Fruit fly (Drosophila melanogaster) whole organism, embryonic: Measurements from ENCODE around the gene CG32147.

Experiments used
- B-H2 ChIP-seq: fragments of 200-800 bp; sonication (Bioruptor generic); optimal IDR thresholded peaks from 2 replicates; lab custom pipeline; 2018; ENCODE audit warnings: missing biosample characterization, mild to moderate bottlenecking, missing genetic modification characterization
- CG10147 ChIP-seq: fragments of 200-800 bp; sonication (Bioruptor generic); optimal IDR thresholded peaks from 2 replicates; lab custom pipeline; 2019; ENCODE audit warnings: missing biosample characterization, mild to moderate bottlenecking, missing genetic modification characterization, moderate library complexity
- CG12155 ChIP-seq: fragments of 200-800 bp; sonication (Bioruptor generic); optimal IDR thresholded peaks from 3 replicates; lab custom pipeline; 2016; ENCODE audit warnings: missing biosample characterization, missing genetic modification characterization
- CG12236 ChIP-seq: fragments of 200-800 bp; sonication (Bioruptor generic); optimal IDR thresholded peaks from 2 replicates; lab custom pipeline; 2016; ENCODE audit warnings: missing biosample characterization, missing genetic modification characterization
- CG12299 ChIP-seq: fragments of 200-800 bp; sonication (Bioruptor generic); optimal IDR thresholded peaks from 2 replicates; lab custom pipeline; 2018; ENCODE audit warnings: missing biosample characterization, mild to moderate bottlenecking, missing genetic modification characterization
- CG12744 ChIP-seq: fragments of 200-800 bp; sonication (Bioruptor generic); optimal IDR thresholded peaks from 2 replicates; lab custom pipeline; 2016; ENCODE audit warnings: missing biosample characterization, missing genetic modification characterization
- CG13624 ChIP-seq: fragments of 200-800 bp; sonication (Bioruptor generic); optimal IDR thresholded peaks from 2 replicates; lab custom pipeline; 2016; ENCODE audit warnings: missing biosample characterization, missing genetic modification characterization
- CG14965 ChIP-seq: fragments of 200-800 bp; sonication (Bioruptor generic); optimal IDR thresholded peaks from 2 replicates; lab custom pipeline; 2016; ENCODE audit warnings: missing biosample characterization, missing genetic modification characterization, borderline replicate concordance
- CG18011 ChIP-seq: fragments of 200-800 bp; sonication (Bioruptor generic); optimal IDR thresholded peaks from 2 replicates; lab custom pipeline; 2017; ENCODE audit warnings: missing biosample characterization, missing genetic modification characterization, mild to moderate bottlenecking, moderate library complexity, missing genotype
- CG3065 ChIP-seq: fragments of 200-800 bp; sonication (Bioruptor generic); optimal IDR thresholded peaks from 2 replicates; lab custom pipeline; 2016; ENCODE audit warnings: missing biosample characterization, missing genetic modification characterization
- CG3838 ChIP-seq: fragments of 200-800 bp; sonication (Bioruptor generic); optimal IDR thresholded peaks from 3 replicates; lab custom pipeline; 2016; ENCODE audit warnings: missing biosample characterization, missing genetic modification characterization
- CG3847 ChIP-seq: fragments of 200-800 bp; sonication (Bioruptor generic); IDR thresholded peaks from 2 replicates; pipeline ENCODE4 v1.3.6; 2022; ENCODE audit warnings: missing biosample characterization, missing genetic modification characterization
- CG4328 ChIP-seq: fragments of 200-800 bp; sonication (Bioruptor generic); optimal IDR thresholded peaks from 3 replicates; lab custom pipeline; 2017; ENCODE audit warnings: missing biosample characterization, missing genetic modification reagents, missing genetic modification characterization
- CG43689 ChIP-seq: fragments of 200-800 bp; sonication (Bioruptor generic); IDR thresholded peaks from 2 replicates; pipeline ENCODE4 v1.3.6; 2022; ENCODE audit warnings: missing biosample characterization, missing genetic modification characterization
- CG8359 ChIP-seq: fragments of 200-800 bp; sonication (Bioruptor generic); optimal IDR thresholded peaks from 2 replicates; lab custom pipeline; 2017; ENCODE audit warnings: missing biosample characterization, mild to moderate bottlenecking, missing genetic modification characterization, borderline replicate concordance
- CG8478 ChIP-seq: fragments of >200 bp; optimal IDR thresholded peaks from 2 replicates; lab custom pipeline; 2018
- CG8944 ChIP-seq: fragments of 200-800 bp; sonication (Bioruptor generic); optimal IDR thresholded peaks from 3 replicates; lab custom pipeline; 2016; ENCODE audit warnings: missing biosample characterization, missing genetic modification characterization
- CG9609 ChIP-seq: fragments of 200-800 bp; sonication (Bioruptor generic); optimal IDR thresholded peaks from 3 replicates; lab custom pipeline; 2016; ENCODE audit warnings: missing biosample characterization, missing genetic modification characterization
- CG9797 ChIP-seq: fragments of 200-800 bp; sonication (Bioruptor generic); optimal IDR thresholded peaks from 3 replicates; lab custom pipeline; 2018; ENCODE audit warnings: missing biosample characterization, mild to moderate bottlenecking, missing genetic modification characterization
- CrebB ChIP-seq: fragments of 200-800 bp; sonication (Bioruptor generic); optimal IDR thresholded peaks from 3 replicates; lab custom pipeline; 2018; ENCODE audit warnings: missing biosample characterization, mild to moderate bottlenecking, missing genetic modification characterization
- Dbx ChIP-seq: fragments of 200-800 bp; sonication (Bioruptor generic); IDR thresholded peaks from 3 replicates; pipeline ENCODE4 v1.3.6; 2022; ENCODE audit warnings: missing biosample characterization, missing genetic modification characterization
- Deaf1 ChIP-seq: fragments of 200-800 bp; optimal IDR thresholded peaks from 3 replicates; lab custom pipeline; 2019; ENCODE audit warnings: missing biosample characterization, mild to moderate bottlenecking, missing genetic modification characterization, moderate library complexity
- Dek ChIP-seq: fragments of 200-800 bp; sonication (Bioruptor generic); optimal IDR thresholded peaks from 3 replicates; lab custom pipeline; 2019; ENCODE audit warnings: missing biosample characterization, mild to moderate bottlenecking, missing genetic modification characterization, moderate library complexity
- Dp ChIP-seq: fragments of 200-800 bp; sonication (Bioruptor generic); optimal IDR thresholded peaks from 2 replicates; lab custom pipeline; 2018; ENCODE audit warnings: missing biosample characterization, mild to moderate bottlenecking, missing genetic modification characterization, moderate library complexity
- H15 ChIP-seq: fragments of 200-800 bp; sonication (Bioruptor generic); IDR thresholded peaks from 3 replicates; pipeline ENCODE4 v1.3.6; 2022; ENCODE audit warnings: missing biosample characterization, missing genetic modification characterization
- MBD-R2 ChIP-seq: fragments of 200-800 bp; sonication (Bioruptor generic); IDR thresholded peaks from 2 replicates; pipeline ENCODE4 v1.3.6; 2022; ENCODE audit warnings: missing biosample characterization, missing genetic modification characterization
- NFAT ChIP-seq: fragments of 200-800 bp; sonication (Bioruptor generic); IDR thresholded peaks from 2 replicates; pipeline ENCODE4 v1.3.6; 2022; ENCODE audit warnings: missing biosample characterization, missing genetic modification characterization
- Sin3A ChIP-seq: fragments of >200 bp; optimal IDR thresholded peaks from 2 replicates; lab custom pipeline; 2018
- Stat92E ChIP-seq, 3 experiments: fragments of >200 bp in 2 of 3; fragments of 200-800 bp in 1 of 3; sonication (Bioruptor generic) in 1 of 3; optimal IDR thresholded peaks; 2 replicates each; lab custom pipeline; 2017 to 2019; ENCODE audit warnings: missing biosample characterization in 3 of 3, missing genetic modification characterization in 3 of 3, mild to moderate bottlenecking in 1 of 3, moderate library complexity in 1 of 3
- abd-A ChIP-seq: fragments of 200-800 bp; sonication (Bioruptor generic); optimal IDR thresholded peaks from 3 replicates; lab custom pipeline; 2019; ENCODE audit warnings: missing biosample characterization, mild to moderate bottlenecking, missing genetic modification characterization, moderate library complexity
- bcd ChIP-seq: fragments of 200-800 bp; sonication (Bioruptor generic); optimal IDR thresholded peaks from 2 replicates; lab custom pipeline; 2017; ENCODE audit warnings: missing biosample characterization, mild to moderate bottlenecking, missing genetic modification characterization
- bowl ChIP-seq: fragments of 200-800 bp; sonication (Bioruptor generic); IDR thresholded peaks from 2 replicates; pipeline ENCODE4 v1.3.6; 2022; ENCODE audit warnings: missing biosample characterization, missing genetic modification characterization
- btn ChIP-seq: fragments of 200-800 bp; sonication (Bioruptor generic); optimal IDR thresholded peaks from 2 replicates; lab custom pipeline; 2016; ENCODE audit warnings: missing biosample characterization, missing genetic modification characterization
- caup ChIP-seq: fragments of 200-800 bp; sonication (Bioruptor generic); optimal IDR thresholded peaks from 3 replicates; lab custom pipeline; 2017; ENCODE audit warnings: missing biosample characterization, mild to moderate bottlenecking, missing genetic modification characterization, moderate library complexity; ENCODE audit not compliant: severe bottlenecking
- crc ChIP-seq: fragments of 200-800 bp; sonication (Bioruptor generic); optimal IDR thresholded peaks from 2 replicates; lab custom pipeline; 2016; ENCODE audit warnings: missing biosample characterization, missing genetic modification characterization
- dmrt99B ChIP-seq: fragments of 200-800 bp; sonication (Bioruptor generic); optimal IDR thresholded peaks from 2 replicates; lab custom pipeline; 2018; ENCODE audit warnings: missing biosample characterization, mild to moderate bottlenecking, missing genetic modification characterization, moderate library complexity
- gcm ChIP-seq: fragments of 200-800 bp; sonication (Bioruptor generic); optimal IDR thresholded peaks from 2 replicates; lab custom pipeline; 2019; ENCODE audit warnings: missing biosample characterization, mild to moderate bottlenecking, missing genetic modification characterization, moderate library complexity
- gsb-n ChIP-seq: fragments of 200-800 bp; sonication (Bioruptor generic); optimal IDR thresholded peaks from 3 replicates; lab custom pipeline; 2018; ENCODE audit warnings: missing biosample characterization, mild to moderate bottlenecking, missing genetic modification characterization
- h ChIP-seq: fragments of >200 bp; optimal IDR thresholded peaks from 2 replicates; lab custom pipeline; 2017
- her ChIP-seq: fragments of 200-800 bp; sonication (Bioruptor generic); optimal IDR thresholded peaks from 2 replicates; lab custom pipeline; 2016; ENCODE audit warnings: missing biosample characterization, missing genetic modification characterization
- inv ChIP-seq: fragments of 200-800 bp; sonication (Bioruptor generic); IDR thresholded peaks from 2 replicates; pipeline ENCODE4 v1.3.6; 2022; ENCODE audit warnings: missing biosample characterization, missing genetic modification characterization; ENCODE audit not compliant: partially characterized antibody
- lbe ChIP-seq: fragments of 200-800 bp; sonication (Bioruptor generic); optimal IDR thresholded peaks from 2 replicates; lab custom pipeline; 2016; ENCODE audit warnings: missing biosample characterization, mild to moderate bottlenecking, missing genetic modification characterization
- lilli ChIP-seq: fragments of 200-800 bp; sonication (Bioruptor generic); optimal IDR thresholded peaks from 3 replicates; lab custom pipeline; 2016; ENCODE audit warnings: missing biosample characterization, missing genetic modification characterization
- lmd ChIP-seq: fragments of 200-800 bp; sonication (Bioruptor generic); IDR thresholded peaks from 2 replicates; pipeline ENCODE4 v1.3.6; 2022; ENCODE audit warnings: missing biosample characterization, missing genetic modification characterization
- lov ChIP-seq, 2 experiments: fragments of 200-800 bp in 1 of 2; fragments of >200 bp in 1 of 2; sonication (Bioruptor generic) in 1 of 2; IDR thresholded peaks in 1 of 2; optimal IDR thresholded peaks in 1 of 2; 2 replicates in 1 of 2; 3 replicates in 1 of 2; pipeline versions ENCODE4 v1.3.6 to Lab custom; 2017 to 2022; ENCODE audit warnings: missing biosample characterization in 1 of 2, missing genetic modification characterization in 1 of 2
- scrt ChIP-seq: fragments of 200-800 bp; sonication (Bioruptor generic); optimal IDR thresholded peaks from 2 replicates; lab custom pipeline; 2018; ENCODE audit warnings: missing biosample characterization, mild to moderate bottlenecking, missing genetic modification characterization, moderate library complexity
- slou ChIP-seq: fragments of 200-800 bp; sonication (Bioruptor generic); optimal IDR thresholded peaks from 3 replicates; lab custom pipeline; 2016; ENCODE audit warnings: missing biosample characterization, missing genetic modification characterization
- tap ChIP-seq: fragments of 200-800 bp; optimal IDR thresholded peaks from 3 replicates; lab custom pipeline; 2019; ENCODE audit warnings: missing biosample characterization, mild to moderate bottlenecking, missing genetic modification characterization, moderate library complexity
- ttk ChIP-seq: fragments of 200-800 bp; sonication (Bioruptor generic); IDR thresholded peaks from 2 replicates; pipeline ENCODE4 v2.1.2; 2022; ENCODE audit warnings: missing biosample characterization, missing genetic modification characterization
- tx ChIP-seq: fragments of 200-800 bp; sonication (Bioruptor generic); optimal IDR thresholded peaks from 2 replicates; lab custom pipeline; 2016; ENCODE audit warnings: missing biosample characterization, missing genetic modification characterization
- vfl ChIP-seq: fragments of 200-800 bp; sonication (Bioruptor generic); optimal IDR thresholded peaks from 2 replicates; lab custom pipeline; 2016; ENCODE audit warnings: missing biosample characterization, missing genetic modification characterization

Gene CG32147

dm6 chr3L:15097878-15098520 lies 45.9 kb downstream of the CG32147 start, which contains the start of gene Ctps (continued):
- no peak for TF ChIP-seq Dek (tag; lab: Kevin White, UChicago)
- TF ChIP-seq CG12155 (GFP tag; lab: Kevin White, UChicago): no peak
- TF ChIP-seq btn (GFP tag; lab: Kevin White, UChicago): no peak
- TF ChIP-seq gcm (GFP tag; lab: Kevin White, UChicago): no peak
- TF ChIP-seq lilli (GFP tag; lab: Kevin White, UChicago): no peak
- TF ChIP-seq bowl (GFP tag; lab: Robert Waterston, UW): no peak
- no peak for TF ChIP-seq CG8944 (GFP tag; lab: Kevin White, UChicago)
- no peak for TF ChIP-seq CG9609 (GFP tag; lab: Kevin White, UChicago)
- TF ChIP-seq CG12236 (GFP tag; lab: Kevin White, UChicago): no peak
- TF ChIP-seq B-H2: no peak
- no peak for TF ChIP-seq CG4328 (GFP tag; lab: Kevin White, UChicago)
- no peak for TF ChIP-seq CG3065
- TF ChIP-seq CG43689 (GFP tag; lab: Robert Waterston, UW): no peak
- TF ChIP-seq h: no peak
- TF ChIP-seq Stat92E (GFP tag; optimal IDR thresholded peaks at IDR 0.05; lab: Kevin White, UChicago): no peak
- TF ChIP-seq lbe (GFP tag; lab: Kevin White, UChicago): no peak
- TF ChIP-seq lov (optimal IDR thresholded peaks at IDR 0.05; lab: Kevin White, UChicago): no peak
- TF ChIP-seq lov (GFP tag; IDR thresholded peaks at IDR 0.05; lab: Robert Waterston, UW): no peak
- no peak for TF ChIP-seq gsb-n (tag; lab: Kevin White, UChicago)
- TF ChIP-seq Dp (GFP tag; lab: Kevin White, UChicago): peak; percentile 86
- TF ChIP-seq abd-A: no peak
- TF ChIP-seq MBD-R2 (GFP tag; lab: Robert Waterston, UW): peak; percentile 50
- no peak for TF ChIP-seq CG12299 (tag; lab: Kevin White, UChicago)
- no peak for TF ChIP-seq CG18011 (GFP tag; lab: Kevin White, UChicago)
- no peak for TF ChIP-seq scrt (GFP tag; lab: Kevin White, UChicago)
- TF ChIP-seq CG13624 (GFP tag; lab: Kevin White, UChicago): peak; percentile 24
- no peak for TF ChIP-seq H15 (GFP tag; lab: Robert Waterston, UW)
- no peak for TF ChIP-seq Sin3A (lab: Kevin White, UChicago)
- TF ChIP-seq tx (GFP tag; lab: Kevin White, UChicago): no peak
- no peak for TF ChIP-seq ttk (GFP tag; lab: Robert Waterston, UW)
- TF ChIP-seq CG3838 (GFP tag; lab: Kevin White, UChicago): no peak
- TF ChIP-seq crc (GFP tag; lab: Kevin White, UChicago): no peak
- no peak for TF ChIP-seq tap
- no peak for TF ChIP-seq Deaf1 (tag; lab: Kevin White, UChicago)
- no peak for TF ChIP-seq inv
- no peak for TF ChIP-seq CrebB (tag; lab: Kevin White, UChicago)
- TF ChIP-seq caup: peak; percentile 5
- TF ChIP-seq CG12744 (GFP tag; lab: Kevin White, UChicago): no peak
- no peak for TF ChIP-seq NFAT (GFP tag; lab: Robert Waterston, UW)
- TF ChIP-seq her (GFP tag; lab: Kevin White, UChicago): peak; percentile 50
- peak; percentile 65 for TF ChIP-seq CG9797 (GFP tag; lab: Kevin White, UChicago)
- no peak for TF ChIP-seq CG14965
- TF ChIP-seq CG8478 (lab: Kevin White, UChicago): no peak
- TF ChIP-seq vfl (GFP tag; lab: Kevin White, UChicago): no peak
- TF ChIP-seq dmrt99B: no peak
- no peak for TF ChIP-seq Dbx
- TF ChIP-seq CG8359: no peak
- TF ChIP-seq bcd (GFP tag; lab: Kevin White, UChicago): no peak
- TF ChIP-seq lmd: no peak
- no peak for TF ChIP-seq CG10147 (GFP tag; lab: Kevin White, UChicago)
- no peak for TF ChIP-seq slou
- TF ChIP-seq CG3847: no peak
